Worm (Caenorhabditis elegans) whole organism, L3 larva: ENCODE data around the gene ddn-1.

Source experiments
- ZK546.5 ChIP-seq: sonication (generic microtip); optimal IDR thresholded peaks from 2 replicates; lab custom pipeline; 2017; ENCODE audit warnings: missing biosample characterization, missing genetic modification characterization
- aly-2 ChIP-seq: fragments of 150-350 bp; optimal IDR thresholded peaks from 2 replicates; lab custom pipeline; 2014; ENCODE audit warnings: missing biosample characterization, missing genetic modification characterization
- ceh-28 ChIP-seq: fragments of 150-350 bp; optimal IDR thresholded peaks from 2 replicates; lab custom pipeline; 2014; ENCODE audit warnings: missing biosample characterization, missing genetic modification reagents, missing genetic modification characterization
- ceh-82 ChIP-seq: fragments of 150-350 bp; optimal IDR thresholded peaks from 2 replicates; lab custom pipeline; 2014; ENCODE audit warnings: missing biosample characterization, missing genetic modification characterization
- ceh-9 ChIP-seq: sonication (generic microtip); optimal IDR thresholded peaks from 2 replicates; lab custom pipeline; 2018; ENCODE audit warnings: missing biosample characterization, missing genetic modification characterization
- egl-27 ChIP-seq: sonication (generic microtip); optimal IDR thresholded peaks from 4 replicates; lab custom pipeline; 2017; ENCODE audit warnings: missing biosample characterization, missing genetic modification reagents, missing genetic modification characterization
- egl-5 ChIP-seq: fragments of 150-350 bp; optimal IDR thresholded peaks from 2 replicates; lab custom pipeline; 2017; ENCODE audit warnings: missing biosample characterization, missing genetic modification reagents, missing genetic modification characterization, inconsistent platforms
- elt-1 ChIP-seq: fragments of 150-350 bp; optimal IDR thresholded peaks from 2 replicates; lab custom pipeline; 2014; ENCODE audit warnings: missing biosample characterization, missing genetic modification characterization
- elt-2 ChIP-seq: sonication (generic microtip); optimal IDR thresholded peaks from 2 replicates; lab custom pipeline; 2016; ENCODE audit warnings: missing genetic modification reagents, mild to moderate bottlenecking, missing genetic modification characterization, missing compliant biosample characterization
- elt-3 ChIP-seq, 3 experiments: fragments of 150-350 bp in 1 of 3; sonication (generic microtip) in 2 of 3; optimal IDR thresholded peaks; 2 replicates in 2 of 3; 4 replicates in 1 of 3; lab custom pipeline; 2014 to 2017; ENCODE audit warnings: missing biosample characterization in 3 of 3, missing genetic modification characterization in 3 of 3
- fkh-10 ChIP-seq: sonication (generic microtip); optimal IDR thresholded peaks from 2 replicates; lab custom pipeline; 2017; ENCODE audit warnings: missing biosample characterization, missing genetic modification reagents, missing genetic modification characterization
- fkh-2 ChIP-seq: fragments of 150-350 bp; optimal IDR thresholded peaks from 2 replicates; lab custom pipeline; 2014; ENCODE audit warnings: missing biosample characterization, missing genetic modification reagents, missing genetic modification characterization
- fos-1 ChIP-seq: fragments of 150-350 bp; optimal IDR thresholded peaks from 2 replicates; lab custom pipeline; 2014; ENCODE audit warnings: missing biosample characterization, missing genetic modification characterization
- hmg-11 ChIP-seq: sonication (generic microtip); optimal IDR thresholded peaks from 2 replicates; lab custom pipeline; 2016; ENCODE audit warnings: missing genetic modification characterization, missing compliant biosample characterization
- jun-1 ChIP-seq: fragments of 150-350 bp; optimal IDR thresholded peaks from 2 replicates; lab custom pipeline; 2014; ENCODE audit warnings: missing biosample characterization, missing genetic modification reagents, missing genetic modification characterization
- lin-39 ChIP-seq: fragments of 150-350 bp; optimal IDR thresholded peaks from 2 replicates; lab custom pipeline; 2018; ENCODE audit warnings: missing biosample characterization, missing genetic modification reagents, missing genetic modification characterization
- mdl-1 ChIP-seq: fragments of 150-350 bp; optimal IDR thresholded peaks from 2 replicates; lab custom pipeline; 2014; ENCODE audit warnings: missing biosample characterization, missing genetic modification characterization
- mml-1 ChIP-seq: fragments of 150-350 bp; sonication (generic microtip); optimal IDR thresholded peaks from 3 replicates; lab custom pipeline; 2014; ENCODE audit warnings: missing biosample characterization, missing genetic modification characterization
- nfya-1 ChIP-seq: sonication (generic microtip); optimal IDR thresholded peaks from 2 replicates; lab custom pipeline; 2017; ENCODE audit warnings: missing genetic modification characterization, mild to moderate bottlenecking, missing compliant biosample characterization, antibody characterized with exemption, moderate library complexity; ENCODE audit not compliant: insufficient read depth
- nhr-12 ChIP-seq: fragments of 150-350 bp; optimal IDR thresholded peaks from 2 replicates; lab custom pipeline; 2014; ENCODE audit warnings: missing biosample characterization, missing genetic modification characterization
- nhr-23 ChIP-seq: fragments of 150-350 bp; optimal IDR thresholded peaks from 2 replicates; lab custom pipeline; 2014; ENCODE audit warnings: missing biosample characterization, missing genetic modification reagents, missing genetic modification characterization
- nhr-28 ChIP-seq: fragments of 150-350 bp; optimal IDR thresholded peaks from 2 replicates; lab custom pipeline; 2014; ENCODE audit warnings: missing biosample characterization, missing genetic modification characterization
- nhr-43 ChIP-seq: sonication (generic microtip); optimal IDR thresholded peaks from 2 replicates; lab custom pipeline; 2016; ENCODE audit warnings: mild to moderate bottlenecking, missing genetic modification characterization, missing compliant biosample characterization; ENCODE audit not compliant: poor library complexity, severe bottlenecking
- nhr-67 ChIP-seq: fragments of 150-350 bp; optimal IDR thresholded peaks from 2 replicates; lab custom pipeline; 2014; ENCODE audit warnings: missing biosample characterization, missing genetic modification characterization
- nhr-76 ChIP-seq: fragments of 150-350 bp; sonication (generic microtip); optimal IDR thresholded peaks from 5 replicates; lab custom pipeline; 2014; ENCODE audit warnings: missing biosample characterization, missing genetic modification characterization
- pha-4 ChIP-seq: fragments of 150-350 bp; optimal IDR thresholded peaks from 2 replicates; lab custom pipeline; 2014; ENCODE audit warnings: missing biosample characterization, missing genetic modification reagents, missing genetic modification characterization
- pqm-1 ChIP-seq: fragments of 150-350 bp; optimal IDR thresholded peaks from 2 replicates; lab custom pipeline; 2017; ENCODE audit warnings: missing biosample characterization, missing genetic modification characterization, inconsistent platforms
- sea-2 ChIP-seq: fragments of 150-350 bp; sonication (generic microtip); optimal IDR thresholded peaks from 4 replicates; lab custom pipeline; 2014; ENCODE audit warnings: missing biosample characterization, missing genetic modification reagents, missing genetic modification characterization
- skn-1 ChIP-seq: fragments of 150-350 bp; optimal IDR thresholded peaks from 2 replicates; lab custom pipeline; 2014; ENCODE audit warnings: missing biosample characterization, missing genetic modification characterization
- snpc-4 ChIP-seq: fragments of 150-350 bp; optimal IDR thresholded peaks from 2 replicates; lab custom pipeline; 2014; ENCODE audit warnings: missing biosample characterization, missing genetic modification characterization
- tbx-2 ChIP-seq: sonication (generic microtip); optimal IDR thresholded peaks from 2 replicates; lab custom pipeline; 2016; ENCODE audit warnings: mild to moderate bottlenecking, missing genetic modification characterization, missing compliant biosample characterization
- unc-39 ChIP-seq: sonication (generic microtip); optimal IDR thresholded peaks from 4 replicates; lab custom pipeline; 2017; ENCODE audit warnings: missing biosample characterization, missing genetic modification characterization
- unc-62 ChIP-seq: fragments of 150-350 bp; sonication (generic microtip); optimal IDR thresholded peaks from 4 replicates; lab custom pipeline; 2014; ENCODE audit warnings: missing biosample characterization, missing genetic modification reagents, missing genetic modification characterization
- ztf-11 ChIP-seq: fragments of 150-350 bp; optimal IDR thresholded peaks from 2 replicates; lab custom pipeline; 2014; ENCODE audit warnings: missing biosample characterization, missing genetic modification characterization

ddn-1 gene

ce11 chrV:8769154-8769553, 8.8 kb upstream of the ddn-1 start:
- TF ChIP-seq elt-2 (tag; lab: Kevin White, UChicago) (peak; percentile 98), snpc-4 (tag; lab: Kevin White, UChicago) (no peak), egl-5 (tag; lab: Kevin White, UChicago) (no peak), nhr-12 (tag; lab: Kevin White, UChicago) (no peak), skn-1 (no peak), nhr-76 (tag; lab: Kevin White, UChicago) (no peak), jun-1 (tag; lab: Kevin White, UChicago) (peak; percentile 85), fkh-10 (GFP tag; lab: Kevin White, UChicago) (no peak), pqm-1 (tag; lab: Kevin White, UChicago) (peak; percentile 84), pha-4 (tag; lab: Kevin White, UChicago) (peak; percentile 34)

- TF ChIP-seq mdl-1 (tag; lab: Kevin White, UChicago) (no peak), lin-39 (tag; lab: Kevin White, UChicago) (no peak), ceh-9 (no peak), fkh-2 (tag; lab: Kevin White, UChicago) (no peak), jun-1 (tag; lab: Kevin White, UChicago) (peak; percentile 90), aly-2 (tag; lab: Kevin White, UChicago) (no peak), ceh-82 (tag; lab: Kevin White, UChicago) (no peak), skn-1 (peak; percentile 41), ceh-28 (tag; lab: Kevin White, UChicago) (no peak), egl-27 (tag; lab: Kevin White, UChicago) (peak; percentile 67), fos-1 (tag; lab: Kevin White, UChicago) (peak; percentile 32), fkh-10 (GFP tag; lab: Kevin White, UChicago) (no peak), nfya-1 (tag; lab: Kevin White, UChicago) (no peak), nhr-23 (tag; lab: Kevin White, UChicago) (no peak), pqm-1 (tag; lab: Kevin White, UChicago) (peak; percentile 100), snpc-4 (tag; lab: Kevin White, UChicago) (no peak), tbx-2 (tag; lab: Kevin White, UChicago) (no peak), nhr-67 (tag; lab: Kevin White, UChicago) (no peak), elt-2 (tag; lab: Kevin White, UChicago) (peak; percentile 100), elt-1 (tag; lab: Kevin White, UChicago) (no peak), nhr-12 (tag; lab: Kevin White, UChicago) (no peak), sea-2 (GFP tag; lab: Kevin White, UChicago) (no peak), elt-3 (tag; optimal IDR thresholded peaks at IDR 0.05; lab: Kevin White, UChicago) (no peak), ZK546.5 (tag; lab: Kevin White, UChicago) (no peak), pha-4 (tag; lab: Kevin White, UChicago) (peak; percentile 79), nhr-43 (no peak), unc-39 (tag; lab: Kevin White, UChicago) (no peak), ztf-11 (tag; lab: Kevin White, UChicago) (no peak)
- TF ChIP-seq, all 47 proteins: peak for 7
These were observed 8.2 kb upstream of the ddn-1 start, which contains the start of gene B0507.3 for ce11 chrV:8768481-8768959. TSS of gene B0507.3 (plus strand) at chrV:8768909.

ce11 chrV:8767493-8767892, 7.2 kb upstream of the ddn-1 start:
- TF ChIP-seq nhr-76 (tag; lab: Kevin White, UChicago): no peak
- peak; percentile 76 for TF ChIP-seq pha-4 (tag; lab: Kevin White, UChicago)
- no peak for TF ChIP-seq tbx-2 (tag; lab: Kevin White, UChicago)
- TF ChIP-seq sea-2 (GFP tag; lab: Kevin White, UChicago): no peak
- TF ChIP-seq elt-2 (tag; lab: Kevin White, UChicago): peak; percentile 87
- no peak for TF ChIP-seq unc-62 (GFP tag; lab: Kevin White, UChicago)
- no peak for TF ChIP-seq ZK546.5 (tag; lab: Kevin White, UChicago)
- TF ChIP-seq pqm-1 (tag; lab: Kevin White, UChicago): peak; percentile 89
- no peak for TF ChIP-seq ceh-82 (tag; lab: Kevin White, UChicago)
- TF ChIP-seq mdl-1 (tag; lab: Kevin White, UChicago): no peak
- no peak for TF ChIP-seq ceh-9
- TF ChIP-seq nhr-28 (tag; lab: Kevin White, UChicago): no peak
- no peak for TF ChIP-seq nhr-23 (tag; lab: Kevin White, UChicago)
- no peak for TF ChIP-seq hmg-11 (tag; lab: Kevin White, UChicago)
- no peak for TF ChIP-seq mml-1
